Worm (Caenorhabditis elegans) whole organism, L4 larva: ENCODE data around the gene Y48A6B.3.

Experiments used
- F26F4.8 ChIP-seq: fragments of 200-800 bp; sonication (Bioruptor generic); conservative IDR thresholded peaks from 2 replicates; pipeline ENCODE4 v1.3.6; 2022; ENCODE audit warnings: missing genetic modification characterization, missing compliant biosample characterization
- F44E2.7 ChIP-seq: fragments of 200-800 bp; sonication (Bioruptor generic); IDR thresholded peaks from 2 replicates; pipeline ENCODE4 v2.1.2; 2022; ENCODE audit warnings: missing genetic modification characterization, missing compliant biosample characterization
- R02D3.7 ChIP-seq: fragments of 150-350 bp; sonication (generic microtip); optimal IDR thresholded peaks from 3 replicates; lab custom pipeline; 2014; ENCODE audit warnings: missing biosample characterization, missing genetic modification characterization
- T20F7.1 ChIP-seq: fragments of 200-800 bp; sonication (Bioruptor generic); optimal IDR thresholded peaks from 2 replicates; lab custom pipeline; 2018; ENCODE audit warnings: mild to moderate bottlenecking, missing genetic modification characterization, missing compliant biosample characterization
- T26A8.4 ChIP-seq: fragments of 200-800 bp; sonication (Bioruptor generic); IDR thresholded peaks from 2 replicates; pipeline ENCODE4 v1.3.6; 2022; ENCODE audit warnings: missing genetic modification characterization, missing compliant biosample characterization
- Y5F2A.4 ChIP-seq: fragments of 200-800 bp; sonication (Bioruptor generic); optimal IDR thresholded peaks from 2 replicates; lab custom pipeline; 2018; ENCODE audit warnings: mild to moderate bottlenecking, missing genetic modification characterization, missing compliant biosample characterization
- Y75B8A.6 ChIP-seq: fragments of 200-800 bp; sonication (Bioruptor generic); IDR thresholded peaks from 2 replicates; pipeline ENCODE4 v1.3.6; 2022; ENCODE audit warnings: missing genetic modification reagents, missing genetic modification characterization, missing compliant biosample characterization
- ZK546.5 ChIP-seq, 2 experiments: sonication (generic microtip); optimal IDR thresholded peaks; 2 replicates each; lab custom pipeline; 2017; ENCODE audit warnings: missing biosample characterization in 2 of 2, missing genetic modification characterization in 2 of 2
- aly-2 ChIP-seq: sonication (generic microtip); optimal IDR thresholded peaks from 2 replicates; lab custom pipeline; 2018; ENCODE audit warnings: missing biosample characterization, missing genetic modification characterization
- ceh-28 ChIP-seq: fragments of 150-350 bp; optimal IDR thresholded peaks from 2 replicates; lab custom pipeline; 2014; ENCODE audit warnings: missing biosample characterization, missing genetic modification reagents, missing genetic modification characterization
- ceh-32 ChIP-seq: sonication (generic microtip); optimal IDR thresholded peaks from 2 replicates; lab custom pipeline; 2016; ENCODE audit warnings: mild to moderate bottlenecking, missing genetic modification characterization, missing compliant biosample characterization; ENCODE audit not compliant: poor library complexity
- ceh-44 ChIP-seq: fragments of 200-800 bp; sonication (Bioruptor generic); IDR thresholded peaks from 2 replicates; pipeline ENCODE4 v1.3.6; 2022; ENCODE audit warnings: missing genetic modification reagents, missing genetic modification characterization, missing compliant biosample characterization
- ceh-62 ChIP-seq: sonication (generic microtip); optimal IDR thresholded peaks from 2 replicates; lab custom pipeline; 2017; ENCODE audit warnings: missing biosample characterization, missing genetic modification characterization
- ces-1 ChIP-seq: fragments of 150-350 bp; sonication (generic microtip); optimal IDR thresholded peaks from 4 replicates; lab custom pipeline; 2014; ENCODE audit warnings: missing biosample characterization, missing genetic modification reagents, missing genetic modification characterization
- daf-12 ChIP-seq: fragments of 150-350 bp; optimal IDR thresholded peaks from 2 replicates; lab custom pipeline; 2014; ENCODE audit warnings: missing biosample characterization, missing genetic modification reagents, missing genetic modification characterization
- daf-16 ChIP-seq, 3 experiments: sonication (generic microtip); optimal IDR thresholded peaks; 2 replicates each; lab custom pipeline; 2016 to 2017; ENCODE audit warnings: missing genetic modification characterization in 3 of 3, missing genetic modification reagents in 3 of 3, mild to moderate bottlenecking in 2 of 3, missing compliant biosample characterization in 2 of 3, missing biosample characterization in 1 of 3, moderate library complexity in 1 of 3
- daf-8 ChIP-seq: fragments of 200-800 bp; sonication (Bioruptor generic); IDR thresholded peaks from 2 replicates; pipeline ENCODE4 v1.3.6; 2022; ENCODE audit warnings: missing genetic modification characterization, missing compliant biosample characterization
- dpl-1 ChIP-seq: fragments of 150-350 bp; optimal IDR thresholded peaks from 2 replicates; lab custom pipeline; 2014; ENCODE audit warnings: missing biosample characterization, missing genetic modification reagents, missing genetic modification characterization
- dve-1 ChIP-seq: sonication (generic microtip); optimal IDR thresholded peaks from 2 replicates; lab custom pipeline; 2017; ENCODE audit warnings: antibody characterized with exemption, mild to moderate bottlenecking, missing genetic modification characterization, missing compliant biosample characterization; ENCODE audit not compliant: insufficient read depth
- egl-27 ChIP-seq: sonication (generic microtip); optimal IDR thresholded peaks from 3 replicates; lab custom pipeline; 2017; ENCODE audit warnings: missing biosample characterization, missing genetic modification reagents, missing genetic modification characterization
- egl-43 ChIP-seq: fragments of 200-800 bp; sonication (Bioruptor generic); IDR thresholded peaks from 2 replicates; pipeline ENCODE4 v1.3.6; 2022; ENCODE audit warnings: missing genetic modification reagents, missing genetic modification characterization, missing compliant biosample characterization
- fos-1 ChIP-seq: fragments of 150-350 bp; optimal IDR thresholded peaks from 2 replicates; lab custom pipeline; 2014; ENCODE audit warnings: missing biosample characterization, missing genetic modification characterization
- hlh-30 ChIP-seq: sonication (generic microtip); optimal IDR thresholded peaks from 2 replicates; lab custom pipeline; 2017; ENCODE audit warnings: antibody characterized with exemption, mild to moderate bottlenecking, missing genetic modification characterization, missing compliant biosample characterization; ENCODE audit not compliant: insufficient read depth
- lin-13 ChIP-seq: fragments of 150-350 bp; optimal IDR thresholded peaks from 2 replicates; lab custom pipeline; 2014; ENCODE audit warnings: missing biosample characterization, missing genetic modification reagents, missing genetic modification characterization
- lin-39 ChIP-seq: fragments of 150-350 bp; optimal IDR thresholded peaks from 2 replicates; lab custom pipeline; 2014; ENCODE audit warnings: missing biosample characterization, missing genetic modification reagents, missing genetic modification characterization
- madf-5 ChIP-seq, 2 experiments: fragments of 200-800 bp; sonication (Bioruptor generic); IDR thresholded peaks; 2 replicates each; pipeline ENCODE4 v1.3.6; 2022; ENCODE audit warnings: missing compliant biosample characterization in 2 of 2, missing genetic modification characterization in 2 of 2
- mep-1 ChIP-seq: fragments of 150-350 bp; sonication (generic microtip); optimal IDR thresholded peaks from 3 replicates; lab custom pipeline; 2014; ENCODE audit warnings: missing biosample characterization, missing genetic modification characterization
- mxl-2 ChIP-seq: fragments of 200-800 bp; sonication (Bioruptor generic); conservative IDR thresholded peaks from 2 replicates; pipeline ENCODE4 v1.3.6; 2022; ENCODE audit warnings: missing genetic modification reagents, missing genetic modification characterization, missing compliant biosample characterization
- mxl-3 ChIP-seq: fragments of 200-800 bp; sonication (Bioruptor generic); optimal IDR thresholded peaks from 2 replicates; lab custom pipeline; 2018; ENCODE audit warnings: mild to moderate bottlenecking, missing genetic modification characterization, missing compliant biosample characterization
- nhr-11 ChIP-seq: fragments of 150-350 bp; optimal IDR thresholded peaks from 2 replicates; lab custom pipeline; 2014; ENCODE audit warnings: missing biosample characterization, missing genetic modification characterization
- nhr-111 ChIP-seq: fragments of 200-800 bp; sonication (Bioruptor generic); optimal IDR thresholded peaks from 2 replicates; lab custom pipeline; 2018; ENCODE audit warnings: mild to moderate bottlenecking, missing genetic modification characterization, missing compliant biosample characterization
- nhr-237 ChIP-seq: sonication (generic microtip); optimal IDR thresholded peaks from 2 replicates; lab custom pipeline; 2017; ENCODE audit warnings: missing biosample characterization, missing genetic modification characterization
- nhr-25 ChIP-seq: sonication (generic microtip); optimal IDR thresholded peaks from 2 replicates; lab custom pipeline; 2017; ENCODE audit warnings: missing genetic modification characterization, mild to moderate bottlenecking, missing compliant biosample characterization, antibody characterized with exemption, moderate library complexity, borderline replicate concordance; ENCODE audit not compliant: insufficient read depth
- nhr-28 ChIP-seq: fragments of 150-350 bp; optimal IDR thresholded peaks from 2 replicates; lab custom pipeline; 2014; ENCODE audit warnings: missing biosample characterization, missing genetic modification characterization
- pha-4 ChIP-seq, 2 experiments: fragments of 150-350 bp in 1 of 2; fragments of 200-800 bp in 1 of 2; sonication (Bioruptor generic) in 1 of 2; IDR thresholded peaks in 1 of 2; optimal IDR thresholded peaks in 1 of 2; 2 replicates each; pipeline versions ENCODE4 v1.3.6 to Lab custom; 2014 to 2022; ENCODE audit warnings: missing genetic modification characterization in 2 of 2, missing genetic modification reagents in 2 of 2, missing biosample characterization in 1 of 2, missing compliant biosample characterization in 1 of 2
- php-3 ChIP-seq: fragments of 200-800 bp; sonication (Bioruptor generic); IDR thresholded peaks from 2 replicates; pipeline ENCODE4 v1.3.6; 2022; ENCODE audit warnings: missing genetic modification reagents, missing genetic modification characterization, missing compliant biosample characterization
- pqm-1 ChIP-seq: sonication (generic microtip); optimal IDR thresholded peaks from 2 replicates; lab custom pipeline; 2017; ENCODE audit warnings: missing biosample characterization, missing genetic modification characterization
- rbr-2 ChIP-seq: sonication (generic microtip); optimal IDR thresholded peaks from 2 replicates; lab custom pipeline; 2016; ENCODE audit warnings: missing genotype, missing genetic modification characterization, missing compliant biosample characterization
- skn-1 ChIP-seq: fragments of 150-350 bp; optimal IDR thresholded peaks from 2 replicates; lab custom pipeline; 2014; ENCODE audit warnings: missing biosample characterization, missing genetic modification characterization
- snpc-4 ChIP-seq: fragments of 150-350 bp; optimal IDR thresholded peaks from 2 replicates; lab custom pipeline; 2014; ENCODE audit warnings: missing biosample characterization, missing genetic modification characterization
- spr-1 ChIP-seq: sonication (generic microtip); optimal IDR thresholded peaks from 2 replicates; lab custom pipeline; 2016; ENCODE audit warnings: mild to moderate bottlenecking, missing genetic modification characterization, missing compliant biosample characterization
- spr-3 ChIP-seq: fragments of 200-800 bp; sonication (Bioruptor generic); optimal IDR thresholded peaks from 2 replicates; lab custom pipeline; 2018; ENCODE audit warnings: mild to moderate bottlenecking, missing genetic modification characterization, missing compliant biosample characterization
- tra-1 ChIP-seq: fragments of 200-800 bp; sonication (Bioruptor generic); IDR thresholded peaks from 2 replicates; pipeline ENCODE4 v1.3.6; 2022; ENCODE audit warnings: missing genetic modification reagents, missing genetic modification characterization, missing compliant biosample characterization
- unc-39 ChIP-seq: sonication (generic microtip); optimal IDR thresholded peaks from 2 replicates; lab custom pipeline; 2017; ENCODE audit warnings: missing biosample characterization, missing genetic modification characterization
- vab-7 ChIP-seq: fragments of 200-800 bp; sonication (Bioruptor generic); IDR thresholded peaks from 2 replicates; pipeline ENCODE4 v1.3.6; 2022; ENCODE audit warnings: missing genetic modification reagents, missing genetic modification characterization, missing compliant biosample characterization
- zfp-2 ChIP-seq: sonication (generic microtip); optimal IDR thresholded peaks from 2 replicates; lab custom pipeline; 2016; ENCODE audit warnings: mild to moderate bottlenecking, missing genetic modification characterization, missing compliant biosample characterization
- zfp-3 ChIP-seq: fragments of 200-800 bp; sonication (Bioruptor generic); conservative IDR thresholded peaks from 2 replicates; pipeline ENCODE4 v1.3.6; 2022; ENCODE audit warnings: missing genetic modification reagents, missing genetic modification characterization, missing compliant biosample characterization
- zip-11 ChIP-seq: fragments of 200-800 bp; sonication (Bioruptor generic); IDR thresholded peaks from 2 replicates; pipeline ENCODE4 v1.3.6; 2022; ENCODE audit warnings: missing genetic modification characterization, missing compliant biosample characterization
- zip-2 ChIP-seq: fragments of 150-350 bp; optimal IDR thresholded peaks from 2 replicates; lab custom pipeline; 2014; ENCODE audit warnings: missing biosample characterization, missing genetic modification characterization
- ztf-11 ChIP-seq: fragments of 150-350 bp; optimal IDR thresholded peaks from 2 replicates; lab custom pipeline; 2014; ENCODE audit warnings: missing biosample characterization, missing genetic modification characterization

Y48A6B.3 gene

DNA sequence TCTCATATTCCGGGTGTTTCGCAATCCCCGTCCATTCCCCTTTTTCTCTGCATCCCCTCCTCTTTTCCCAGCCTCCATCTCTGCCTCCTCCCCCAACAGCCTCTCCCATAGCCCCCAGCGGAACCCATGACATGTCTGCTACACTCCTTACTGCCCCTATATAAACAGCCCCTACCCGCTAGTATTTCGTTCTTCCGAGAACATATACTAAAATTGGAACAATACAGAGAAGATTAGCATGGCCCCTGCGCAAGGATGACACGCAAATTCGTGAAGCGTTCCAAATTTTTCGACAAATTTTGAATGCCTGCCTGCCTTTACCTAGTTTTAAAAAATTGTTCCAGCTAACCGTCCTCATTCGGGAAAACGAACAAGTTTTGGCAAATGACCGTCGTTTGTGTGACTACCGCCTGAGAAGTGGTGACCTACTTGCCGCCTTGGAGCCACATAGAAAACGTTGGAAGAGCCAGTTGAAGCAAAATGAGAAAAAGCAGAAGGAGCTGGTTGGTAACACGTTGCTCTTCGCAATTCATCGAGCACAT lies 18.5 kb upstream of the Y48A6B.3 start:
- TF ChIP-seq T26A8.4 (GFP tag; lab: Robert Waterston, UW): peak; percentile 98
- TF ChIP-seq ZK546.5 (tag; optimal IDR thresholded peaks at IDR 0.05; lab: Kevin White, UChicago): no peak
- no peak for TF ChIP-seq lin-39
- TF ChIP-seq zip-2 (tag; lab: Kevin White, UChicago): peak; percentile 91
- TF ChIP-seq mxl-2 (GFP tag; lab: Robert Waterston, UW): peak; percentile 91
- peak; percentile 88 for TF ChIP-seq Y5F2A.4
- peak; percentile 80 for TF ChIP-seq ceh-32 (tag; lab: Kevin White, UChicago)
- no peak for TF ChIP-seq daf-12 (tag; lab: Kevin White, UChicago)
- TF ChIP-seq egl-27 (tag; lab: Kevin White, UChicago): peak; percentile 89
- peak; percentile 98 for TF ChIP-seq mep-1 (tag; lab: Kevin White, UChicago)
- TF ChIP-seq aly-2 (tag; lab: Kevin White, UChicago): no peak
- TF ChIP-seq fos-1 (tag; lab: Kevin White, UChicago): no peak
- TF ChIP-seq R02D3.7: peak; percentile 17
- TF ChIP-seq mxl-3 (GFP tag; lab: Kevin White, UChicago): peak; percentile 90
- TF ChIP-seq ztf-11 (tag; lab: Kevin White, UChicago): no peak
- TF ChIP-seq pqm-1 (tag; lab: Kevin White, UChicago): peak; percentile 34
- TF ChIP-seq Y75B8A.6 (GFP tag; lab: Robert Waterston, UW): peak; percentile 96
- TF ChIP-seq daf-8 (GFP tag; lab: Robert Waterston, UW): peak; percentile 93; the same call in 1 of the 2 replicates
- peak; percentile 37 for TF ChIP-seq ceh-28
- peak; percentile 84 for TF ChIP-seq dpl-1 (GFP tag; lab: Kevin White, UChicago)
- peak; percentile 99 for TF ChIP-seq egl-43
- TF ChIP-seq pha-4 (GFP tag; IDR thresholded peaks at IDR 0.05; lab: Robert Waterston, UW): peak; percentile 98
- TF ChIP-seq pha-4 (tag; optimal IDR thresholded peaks at IDR 0.05; lab: Kevin White, UChicago): peak; percentile 31
- TF ChIP-seq vab-7: peak; percentile 98
- TF ChIP-seq zip-11 (GFP tag; lab: Robert Waterston, UW): peak; percentile 84
- TF ChIP-seq rbr-2 (tag; lab: Kevin White, UChicago): peak; percentile 97
- TF ChIP-seq dve-1 (tag; lab: Kevin White, UChicago): peak; percentile 99
- TF ChIP-seq nhr-11 (tag; lab: Kevin White, UChicago): peak; percentile 90
- peak; percentile 90 for TF ChIP-seq nhr-111
- TF ChIP-seq daf-16 (GFP tag; optimal IDR thresholded peaks at IDR 0.05; lab: Kevin White, UChicago): peak; percentile 89 to 92
- peak; percentile 87 for TF ChIP-seq daf-16 (tag; optimal IDR thresholded peaks at IDR 0.05; lab: Kevin White, UChicago)
- TF ChIP-seq nhr-237 (tag; lab: Kevin White, UChicago): peak; percentile 35
- TF ChIP-seq snpc-4 (tag; lab: Kevin White, UChicago): peak; percentile 100
- TF ChIP-seq skn-1: no peak
- TF ChIP-seq ces-1 (GFP tag; lab: Kevin White, UChicago): peak; percentile 59
- TF ChIP-seq F26F4.8 (GFP tag; lab: Robert Waterston, UW): peak; percentile 99
- TF ChIP-seq T20F7.1 (GFP tag; lab: Kevin White, UChicago): peak; percentile 85
- TF ChIP-seq lin-13 (GFP tag; lab: Kevin White, UChicago): peak; percentile 94
- TF ChIP-seq php-3: peak; percentile 96
- peak; percentile 96 for TF ChIP-seq spr-3 (GFP tag; lab: Kevin White, UChicago)
- peak; percentile 80 for TF ChIP-seq zfp-2 (tag; lab: Kevin White, UChicago)
- TF ChIP-seq zfp-3: peak; percentile 95
- peak; percentile 77 for TF ChIP-seq unc-39 (tag; lab: Kevin White, UChicago)
- peak; percentile 95 for TF ChIP-seq spr-1 (tag; lab: Kevin White, UChicago)
- TF ChIP-seq nhr-25 (tag; lab: Kevin White, UChicago): peak; percentile 91
- peak; percentile 94 for TF ChIP-seq hlh-30 (tag; lab: Kevin White, UChicago)
- TF ChIP-seq ceh-44 (GFP tag; lab: Robert Waterston, UW): peak; percentile 97
- peak; percentile 97 for TF ChIP-seq F44E2.7 (GFP tag; lab: Robert Waterston, UW)
- no peak for TF ChIP-seq ceh-62 (tag; lab: Kevin White, UChicago)
- peak; percentile 97 for TF ChIP-seq tra-1
- TF ChIP-seq nhr-28 (tag; lab: Kevin White, UChicago): peak; percentile 66
- TF ChIP-seq madf-5 (GFP tag; IDR thresholded peaks at IDR 0.05; lab: Robert Waterston, UW): peak; percentile 92 to 96
